Worm (Caenorhabditis elegans) whole organism, L4 larva: ENCODE measurements around the gene mecr-1.

Experiments used
- ZK546.5 ChIP-seq, 2 experiments: sonication (generic microtip); optimal IDR thresholded peaks; 2 replicates each; lab custom pipeline; 2017; ENCODE audit warnings: missing biosample characterization in 2 of 2, missing genetic modification characterization in 2 of 2
- attf-4 ChIP-seq: sonication (generic microtip); optimal IDR thresholded peaks from 3 replicates; lab custom pipeline; 2017; ENCODE audit warnings: missing biosample characterization, missing genetic modification characterization
- daf-19 ChIP-seq: fragments of 200-800 bp; sonication (Bioruptor generic); conservative IDR thresholded peaks from 2 replicates; pipeline ENCODE4 v1.3.6; 2022; ENCODE audit warnings: missing genetic modification characterization, missing compliant biosample characterization
- jun-1 ChIP-seq: fragments of 150-350 bp; optimal IDR thresholded peaks from 2 replicates; lab custom pipeline; 2014; ENCODE audit warnings: missing biosample characterization, missing genetic modification reagents, missing genetic modification characterization
- lin-13 ChIP-seq: fragments of 150-350 bp; optimal IDR thresholded peaks from 2 replicates; lab custom pipeline; 2014; ENCODE audit warnings: missing biosample characterization, missing genetic modification reagents, missing genetic modification characterization
- lin-15B ChIP-seq: fragments of 150-350 bp; sonication (generic microtip); optimal IDR thresholded peaks from 3 replicates; lab custom pipeline; 2014; ENCODE audit warnings: missing biosample characterization, missing genetic modification characterization
- madf-5 ChIP-seq, 2 experiments: fragments of 200-800 bp; sonication (Bioruptor generic); IDR thresholded peaks; 2 replicates each; pipeline ENCODE4 v1.3.6; 2022; ENCODE audit warnings: missing compliant biosample characterization in 2 of 2, missing genetic modification characterization in 2 of 2
- mdl-1 ChIP-seq, 2 experiments: fragments of 150-350 bp in 1 of 2; sonication (generic microtip) in 1 of 2; optimal IDR thresholded peaks; 2 replicates each; lab custom pipeline; 2014 to 2017; ENCODE audit warnings: missing biosample characterization in 2 of 2, missing genetic modification characterization in 2 of 2
- mep-1 ChIP-seq: fragments of 150-350 bp; sonication (generic microtip); optimal IDR thresholded peaks from 3 replicates; lab custom pipeline; 2014; ENCODE audit warnings: missing biosample characterization, missing genetic modification characterization
- pqm-1 ChIP-seq: sonication (generic microtip); optimal IDR thresholded peaks from 2 replicates; lab custom pipeline; 2017; ENCODE audit warnings: missing biosample characterization, missing genetic modification characterization
- ztf-7 ChIP-seq: fragments of 150-350 bp; optimal IDR thresholded peaks from 2 replicates; lab custom pipeline; 2014; ENCODE audit warnings: missing biosample characterization, missing genetic modification characterization

DNA sequence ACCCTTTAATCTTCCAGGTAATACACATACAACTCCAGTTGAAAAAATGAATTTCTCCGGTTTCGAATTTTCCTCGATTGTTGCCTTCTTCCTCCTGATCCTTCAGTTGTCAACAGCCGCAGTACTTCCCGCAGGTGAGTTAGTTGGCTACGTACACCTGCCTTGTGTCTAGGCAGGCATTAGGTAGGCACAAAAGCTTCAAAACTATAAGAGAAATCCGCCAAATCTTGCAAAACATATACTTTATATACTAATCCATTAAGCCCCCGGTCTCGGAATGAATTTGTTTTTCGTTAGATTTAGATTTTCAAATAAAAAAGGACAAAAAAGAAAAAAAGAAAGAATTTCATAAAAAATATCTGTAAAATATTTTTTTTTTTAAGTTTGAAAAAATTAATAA is 48.2 kb upstream of the mecr-1 start, which contains the start of gene flp-16:
- TF ChIP-seq mdl-1 (tag; optimal IDR thresholded peaks at IDR 0.05; lab: Kevin White, UChicago) = no peak
- TF ChIP-seq daf-19 (GFP tag; lab: Robert Waterston, UW) = no peak
- TF ChIP-seq pqm-1 (tag; lab: Kevin White, UChicago) = no peak
- no peak for TF ChIP-seq ztf-7 (tag; lab: Kevin White, UChicago)
- no peak for TF ChIP-seq mep-1 (tag; lab: Kevin White, UChicago)
- TF ChIP-seq attf-4 (tag; lab: Kevin White, UChicago) = no peak
- TF ChIP-seq lin-15B (tag; lab: Kevin White, UChicago) = no peak
- no peak for TF ChIP-seq ZK546.5 (tag; optimal IDR thresholded peaks at IDR 0.05; lab: Kevin White, UChicago)
- TF ChIP-seq jun-1 (tag; lab: Kevin White, UChicago) = no peak
- no peak for TF ChIP-seq lin-13
- no peak for TF ChIP-seq madf-5 (GFP tag; IDR thresholded peaks at IDR 0.05; lab: Robert Waterston, UW)
